Worm (Caenorhabditis elegans) whole organism, early embryonic: ENCODE data around the gene adbp-1.

Experiments
- B0310.2 ChIP-seq: sonication (generic microtip); optimal IDR thresholded peaks from 2 replicates; lab custom pipeline; 2016; ENCODE audit warnings: mild to moderate bottlenecking, missing genetic modification characterization, missing compliant biosample characterization
- F13C5.2 ChIP-seq: sonication (generic microtip); optimal IDR thresholded peaks from 2 replicates; lab custom pipeline; 2017; ENCODE audit warnings: mild to moderate bottlenecking, missing genetic modification characterization, inconsistent platforms, missing compliant biosample characterization
- aly-1 ChIP-seq: sonication (generic microtip); optimal IDR thresholded peaks from 2 replicates; lab custom pipeline; 2016; ENCODE audit warnings: missing genetic modification characterization, missing compliant biosample characterization
- ama-1 ChIP-seq: fragments of 150-350 bp; optimal IDR thresholded peaks from 2 replicates; lab custom pipeline; 2014
- ceh-36 ChIP-seq: sonication (generic microtip); optimal IDR thresholded peaks from 2 replicates; lab custom pipeline; 2016; ENCODE audit warnings: missing genetic modification characterization, inconsistent platforms, missing compliant biosample characterization
- ets-7 ChIP-seq: sonication (generic microtip); optimal IDR thresholded peaks from 2 replicates; lab custom pipeline; 2016; ENCODE audit warnings: missing genotype, missing genetic modification characterization, missing compliant biosample characterization
- flt-1 ChIP-seq: fragments of 200-800 bp; sonication (Bioruptor generic); IDR thresholded peaks from 2 replicates; pipeline ENCODE4 v1.3.6; 2022; ENCODE audit warnings: missing genetic modification characterization, missing compliant biosample characterization
- hmbx-1 ChIP-seq: sonication (generic microtip); optimal IDR thresholded peaks from 2 replicates; lab custom pipeline; 2016; ENCODE audit warnings: mild to moderate bottlenecking, missing genetic modification characterization, missing compliant biosample characterization
- hmg-4 ChIP-seq: fragments of 200-800 bp; sonication (Bioruptor generic); optimal IDR thresholded peaks from 2 replicates; lab custom pipeline; 2018; ENCODE audit warnings: mild to moderate bottlenecking, missing genetic modification characterization, missing compliant biosample characterization
- hnd-1 ChIP-seq: sonication (generic microtip); optimal IDR thresholded peaks from 2 replicates; lab custom pipeline; 2016; ENCODE audit warnings: missing genetic modification characterization, missing compliant biosample characterization
- tbx-11 ChIP-seq: fragments of 200-800 bp; sonication (Bioruptor generic); IDR thresholded peaks from 2 replicates; pipeline ENCODE4 v1.3.6; 2022; ENCODE audit warnings: missing genetic modification characterization, missing compliant biosample characterization
- tbx-37 ChIP-seq: fragments of 200-800 bp; sonication (Bioruptor generic); conservative IDR thresholded peaks from 2 replicates; pipeline ENCODE4 v1.3.6; 2022; ENCODE audit warnings: missing genetic modification reagents, missing genetic modification characterization, missing compliant biosample characterization
- tra-4 ChIP-seq: sonication (generic microtip); optimal IDR thresholded peaks from 2 replicates; lab custom pipeline; 2017; ENCODE audit warnings: missing genetic modification characterization, missing compliant biosample characterization

DNA sequence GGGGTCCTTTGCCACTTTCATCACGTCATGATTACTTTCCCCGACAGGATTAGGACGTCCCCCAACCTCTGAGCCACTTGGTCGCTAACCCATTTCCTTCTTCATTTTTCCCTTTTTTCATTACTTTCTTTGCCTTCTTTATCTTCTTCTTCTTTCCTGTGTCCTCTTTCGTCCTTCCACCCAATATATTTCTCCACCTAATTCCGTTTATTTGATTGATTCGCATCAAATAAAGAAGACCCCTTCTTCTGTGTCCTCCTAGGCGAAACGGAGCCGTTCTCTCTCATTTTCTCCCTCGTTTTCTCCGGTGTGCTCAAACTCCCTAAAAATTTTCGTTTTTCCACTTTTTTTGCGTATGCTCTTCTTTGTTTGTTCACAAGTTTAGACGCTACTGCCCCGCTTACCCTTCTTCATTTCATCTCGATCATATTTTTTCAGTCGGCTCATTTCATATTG is 34.3 kb upstream of the adbp-1 start, which contains the start of gene C05D12.7:
- no peak for TF ChIP-seq flt-1 (GFP tag; lab: Robert Waterston, UW)
- no peak for TF ChIP-seq ama-1
- TF ChIP-seq tbx-37 (GFP tag; lab: Robert Waterston, UW), result no peak
- no peak for TF ChIP-seq tbx-11
- no peak for TF ChIP-seq ceh-36 (tag; lab: Kevin White, UChicago)
- TF ChIP-seq ets-7 (tag; lab: Kevin White, UChicago), result no peak
- TF ChIP-seq aly-1 (tag; lab: Kevin White, UChicago), result no peak
- no peak for TF ChIP-seq B0310.2 (tag; lab: Kevin White, UChicago)
- no peak for TF ChIP-seq hnd-1 (tag; lab: Kevin White, UChicago)
- no peak for TF ChIP-seq F13C5.2
- TF ChIP-seq hmg-4 (GFP tag; lab: Kevin White, UChicago), result no peak
- no peak for TF ChIP-seq hmbx-1 (tag; lab: Kevin White, UChicago)
- TF ChIP-seq tra-4 (tag; lab: Kevin White, UChicago), result no peak
